In the genomic region with DNA sequence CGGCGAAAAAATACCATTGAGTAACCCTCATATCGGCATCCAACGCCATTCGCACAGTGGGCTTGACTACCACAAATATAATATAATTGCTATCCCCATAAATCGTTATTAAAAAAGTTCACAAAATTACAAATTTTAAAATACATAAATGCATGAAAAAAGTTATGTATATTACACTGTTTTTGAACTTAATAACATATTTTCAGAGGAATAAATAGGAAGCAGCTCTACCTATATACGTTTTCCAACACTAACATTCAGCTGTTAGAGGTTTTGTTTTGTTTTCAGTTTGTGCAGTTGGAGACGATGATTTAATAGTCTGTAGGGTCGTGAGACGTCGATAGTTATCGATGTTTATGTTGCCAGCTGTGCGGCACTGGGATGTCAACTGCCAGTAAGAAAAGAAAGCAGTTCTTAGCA, we compare ENCODE assay signal across 1 fruit fly cellular context.
TF ChIP-seq lines count a peak whose summit lies in the region.

Gene Ino80, minus strand, starts transcription at position 58 of the 420 bp plus-strand sequence.
Gene Aptx, plus strand, starts transcription at position 360 of the 420 bp plus-strand sequence.

TF ChIP-seq in whole organism, embryonic, 481 proteins besides CTCF, POLR2A, EP300 and RAD21 (continued from another document and continues in another):
- TF ChIP-seq Gug (GFP tag; IDR thresholded peaks at IDR 0.05; lab: Robert Waterston, UW) (peak; percentile 90), fu2 (GFP tag; optimal IDR thresholded peaks at IDR 0.05; lab: Kevin White, UChicago) (peak; percentile 94), tna (GFP tag; IDR thresholded peaks at IDR 0.05; lab: Robert Waterston, UW; ENCODE audit: partially characterized antibody) (peak; percentile 88), rib (GFP tag; IDR thresholded peaks at IDR 0.05; lab: Robert Waterston, UW) (peak; percentile 95), vnd (GFP tag; IDR thresholded peaks at IDR 0.05; lab: Robert Waterston, UW; ENCODE audit: partially characterized antibody) (peak; percentile 93), CG12155 (GFP tag; optimal IDR thresholded peaks at IDR 0.05; lab: Kevin White, UChicago) (peak; percentile 96), crol (GFP tag; IDR thresholded peaks at IDR 0.05; lab: Robert Waterston, UW) (peak; percentile 47; the same call in 1 of the 2 replicates), lab (GFP tag; optimal IDR thresholded peaks at IDR 0.05; lab: Kevin White, UChicago) (peak; percentile 95), CG7839 (tag; optimal IDR thresholded peaks at IDR 0.05; lab: Kevin White, UChicago) (peak; percentile 94), E2f2 (GFP tag; IDR thresholded peaks at IDR 0.05; lab: Robert Waterston, UW) (peak; percentile 73), zfh2 (GFP tag; optimal IDR thresholded peaks at IDR 0.05; lab: Kevin White, UChicago) (peak; percentile 96), Adf1 (GFP tag; IDR thresholded peaks at IDR 0.05; lab: Robert Waterston, UW) (peak; percentile 71), ssp (GFP tag; IDR thresholded peaks at IDR 0.05; lab: Robert Waterston, UW) (peak; percentile 88), CG5245 (GFP tag; optimal IDR thresholded peaks at IDR 0.05; lab: Kevin White, UChicago) (peak; percentile 91), Elba2 (GFP tag; optimal IDR thresholded peaks at IDR 0.05; lab: Kevin White, UChicago) (peak; percentile 83), CG5953 (GFP tag; IDR thresholded peaks at IDR 0.05; lab: Robert Waterston, UW) (peak; percentile 85), toy (GFP tag; IDR thresholded peaks at IDR 0.05; lab: Robert Waterston, UW) (peak; percentile 77; the same call in 1 of the 2 replicates), Med (GFP tag; lab: Kevin White, UChicago) (peak; percentile 98), scrt (GFP tag; optimal IDR thresholded peaks at IDR 0.05; lab: Kevin White, UChicago) (no peak), Pdp1 (GFP tag; optimal IDR thresholded peaks at IDR 0.05; lab: Kevin White, UChicago) (peak; percentile 91 to 92), pnt (GFP tag; optimal IDR thresholded peaks at IDR 0.05; lab: Kevin White, UChicago) (peak; percentile 92), CG14710 (tag; optimal IDR thresholded peaks at IDR 0.05; lab: Kevin White, UChicago) (peak; percentile 96), crc (GFP tag; optimal IDR thresholded peaks at IDR 0.05; lab: Kevin White, UChicago) (peak; percentile 70), CG11093 (GFP tag; IDR thresholded peaks at IDR 0.05; lab: Robert Waterston, UW) (peak; percentile 90), Mes4 (GFP tag; optimal IDR thresholded peaks at IDR 0.05; lab: Kevin White, UChicago) (peak; percentile 88), CG14441 (GFP tag; IDR thresholded peaks at IDR 0.05; lab: Robert Waterston, UW) (peak; percentile 95), CG14050 (GFP tag; IDR thresholded peaks at IDR 0.05; lab: Robert Waterston, UW) (peak; percentile 91), CG8359 (GFP tag; optimal IDR thresholded peaks at IDR 0.05; lab: Kevin White, UChicago; ENCODE audit: borderline replicate concordance) (peak; percentile 41), CG31224 (GFP tag; IDR thresholded peaks at IDR 0.05; lab: Robert Waterston, UW) (peak; percentile 91), CG10431 (GFP tag; optimal IDR thresholded peaks at IDR 0.05; lab: Kevin White, UChicago) (no peak), dpn (GFP tag; optimal IDR thresholded peaks at IDR 0.05; lab: Kevin White, UChicago) (peak; percentile 91 to 97), sd (tag; optimal IDR thresholded peaks at IDR 0.05; lab: Kevin White, UChicago) (no peak), Asciz (GFP tag; optimal IDR thresholded peaks at IDR 0.05; lab: Kevin White, UChicago) (peak; percentile 80), CG17361 (GFP tag; IDR thresholded peaks at IDR 0.05; lab: Robert Waterston, UW) (no peak; the same call in 1 of the 3 replicates), bsh (GFP tag; optimal IDR thresholded peaks at IDR 0.05; lab: Kevin White, UChicago) (peak in 1 of 2 experiments; percentile 94), CG10366 (GFP tag; IDR thresholded peaks at IDR 0.05; lab: Robert Waterston, UW) (peak; percentile 93), CG13123 (GFP tag; optimal IDR thresholded peaks at IDR 0.05; lab: Kevin White, UChicago) (peak; percentile 90), chn (GFP tag; optimal IDR thresholded peaks at IDR 0.05; lab: Kevin White, UChicago) (peak; percentile 95), Sin3A (optimal IDR thresholded peaks at IDR 0.05; lab: Kevin White, UChicago) (peak; percentile 96), ac (GFP tag; optimal IDR thresholded peaks at IDR 0.05; lab: Kevin White, UChicago) (peak; percentile 79), Bdp1 (GFP tag; optimal IDR thresholded peaks at IDR 0.05; lab: Kevin White, UChicago) (peak; percentile 89), salm (tag; optimal IDR thresholded peaks at IDR 0.05; lab: Kevin White, UChicago) (peak; percentile 78), CHES-1-like (GFP tag; optimal IDR thresholded peaks at IDR 0.05; lab: Kevin White, UChicago) (peak; percentile 96), jing (GFP tag; optimal IDR thresholded peaks at IDR 0.05; lab: Kevin White, UChicago) (peak; percentile 90), CG10959 (GFP tag; IDR thresholded peaks at IDR 0.05; lab: Robert Waterston, UW) (peak; percentile 83), dm (GFP tag; optimal IDR thresholded peaks at IDR 0.05; lab: Kevin White, UChicago) (peak; percentile 86), bbx (GFP tag; IDR thresholded peaks at IDR 0.05; lab: Robert Waterston, UW; ENCODE audit: partially characterized antibody) (peak; percentile 97), CG15073 (GFP tag; optimal IDR thresholded peaks at IDR 0.05; lab: Kevin White, UChicago) (peak; percentile 73), CG30403 (GFP tag; optimal IDR thresholded peaks at IDR 0.05; lab: Kevin White, UChicago) (peak; percentile 98), stwl (tag; optimal IDR thresholded peaks at IDR 0.05; lab: Kevin White, UChicago) (peak; percentile 97), ro (GFP tag; IDR thresholded peaks at IDR 0.05; lab: Robert Waterston, UW) (peak; percentile 88), ATbp (GFP tag; optimal IDR thresholded peaks at IDR 0.05; lab: Kevin White, UChicago) (peak; percentile 77), HLH4C (GFP tag; IDR thresholded peaks at IDR 0.05; lab: Robert Waterston, UW; ENCODE audit: partially characterized antibody) (peak; percentile 88), tx (GFP tag; optimal IDR thresholded peaks at IDR 0.05; lab: Kevin White, UChicago) (peak; percentile 95), nau (GFP tag; optimal IDR thresholded peaks at IDR 0.05; lab: Kevin White, UChicago) (peak; percentile 38), CG34224 (GFP tag; IDR thresholded peaks at IDR 0.05; lab: Robert Waterston, UW; ENCODE audit: partially characterized antibody) (peak; percentile 86), CG8478 (optimal IDR thresholded peaks at IDR 0.05; lab: Kevin White, UChicago) (no peak), CG14014 (GFP tag; IDR thresholded peaks at IDR 0.05; lab: Robert Waterston, UW) (peak; percentile 92), CG4820 (GFP tag; optimal IDR thresholded peaks at IDR 0.05; lab: Kevin White, UChicago) (peak; percentile 94), CG1832 (GFP tag; optimal IDR thresholded peaks at IDR 0.05; lab: Kevin White, UChicago) (no peak), Dref (GFP tag; IDR thresholded peaks at IDR 0.05; lab: Robert Waterston, UW) (peak; percentile 83), MTF-1 (GFP tag; optimal IDR thresholded peaks at IDR 0.05; lab: Kevin White, UChicago; ENCODE audit: borderline replicate concordance) (peak; percentile 78), sens (GFP tag; lab: Kevin White, UChicago) (peak; percentile 98), CG12104 (GFP tag; optimal IDR thresholded peaks at IDR 0.05; lab: Kevin White, UChicago) (peak; percentile 84), caup (GFP tag; optimal IDR thresholded peaks at IDR 0.05; lab: Kevin White, UChicago; ENCODE audit: severe bottlenecking) (peak; percentile 89), pum (GFP tag; optimal IDR thresholded peaks at IDR 0.05; lab: Kevin White, UChicago) (peak; percentile 95), en (GFP tag; optimal IDR thresholded peaks at IDR 0.05; lab: Kevin White, UChicago) (peak; percentile 74), CG34422 (GFP tag; IDR thresholded peaks at IDR 0.05; lab: Robert Waterston, UW) (peak; percentile 96), Doc2 (GFP tag; IDR thresholded peaks at IDR 0.05; lab: Robert Waterston, UW) (peak; percentile 74; the same call in 1 of the 2 replicates), inv (GFP tag; IDR thresholded peaks at IDR 0.05; lab: Robert Waterston, UW; ENCODE audit: partially characterized antibody) (peak; percentile 95), CG2678 (tag; optimal IDR thresholded peaks at IDR 0.05; lab: Kevin White, UChicago) (peak; percentile 94), CG12071 (GFP tag; optimal IDR thresholded peaks at IDR 0.05; lab: Kevin White, UChicago) (peak; percentile 67), Dp (GFP tag; optimal IDR thresholded peaks at IDR 0.05; lab: Kevin White, UChicago) (peak; percentile 32), Opbp (GFP tag; IDR thresholded peaks at IDR 0.05; lab: Robert Waterston, UW; ENCODE audit: partially characterized antibody) (peak; percentile 97), hkb (optimal IDR thresholded peaks at IDR 0.05; lab: Kevin White, UChicago) (peak; percentile 75), hkb (GFP tag; IDR thresholded peaks at IDR 0.05; lab: Robert Waterston, UW) (peak; percentile 94), chif (GFP tag; optimal IDR thresholded peaks at IDR 0.05; lab: Kevin White, UChicago) (peak; percentile 91 to 93), fd64A (GFP tag; optimal IDR thresholded peaks at IDR 0.05; lab: Kevin White, UChicago) (peak; percentile 61), maf-S (GFP tag; optimal IDR thresholded peaks at IDR 0.05; lab: Kevin White, UChicago) (peak; percentile 91), CG31365 (tag; optimal IDR thresholded peaks at IDR 0.05; lab: Kevin White, UChicago) (peak; percentile 38), dimm (GFP tag; IDR thresholded peaks at IDR 0.05; lab: Robert Waterston, UW) (peak; percentile 78), CG4424 (GFP tag; optimal IDR thresholded peaks at IDR 0.05; lab: Kevin White, UChicago) (peak; percentile 93), ftz-f1 (GFP tag; optimal IDR thresholded peaks at IDR 0.05; lab: Kevin White, UChicago) (no peak), sqz (GFP tag; optimal IDR thresholded peaks at IDR 0.05; lab: Kevin White, UChicago) (no peak), Gsc (GFP tag; IDR thresholded peaks at IDR 0.05; lab: Robert Waterston, UW) (peak; percentile 75), CG11696 (GFP tag; IDR thresholded peaks at IDR 0.05; lab: Robert Waterston, UW) (peak; percentile 59), CG10543 (GFP tag; optimal IDR thresholded peaks at IDR 0.05; lab: Kevin White, UChicago) (peak; percentile 92), CG8944 (GFP tag; optimal IDR thresholded peaks at IDR 0.05; lab: Kevin White, UChicago) (peak; percentile 92), ranshi (GFP tag; IDR thresholded peaks at IDR 0.05; lab: Robert Waterston, UW) (peak; percentile 93), CG6813 (GFP tag; optimal IDR thresholded peaks at IDR 0.05; lab: Kevin White, UChicago) (peak; percentile 70), Hmx (GFP tag; optimal IDR thresholded peaks at IDR 0.05; lab: Kevin White, UChicago) (peak; percentile 85), kni (GFP tag; optimal IDR thresholded peaks at IDR 0.05; lab: Kevin White, UChicago) (no peak), CG9609 (GFP tag; optimal IDR thresholded peaks at IDR 0.05; lab: Kevin White, UChicago) (peak; percentile 95), Tbp (GFP tag; optimal IDR thresholded peaks at IDR 0.05; lab: Kevin White, UChicago) (no peak), emc (GFP tag; optimal IDR thresholded peaks at IDR 0.05; lab: Kevin White, UChicago) (peak; percentile 77), grn (GFP tag; optimal IDR thresholded peaks at IDR 0.05; lab: Kevin White, UChicago) (peak; percentile 57), CG10321 (GFP tag; IDR thresholded peaks at IDR 0.05; lab: Robert Waterston, UW) (peak; percentile 28; the same call in 1 of the 2 replicates), CG9797 (GFP tag; optimal IDR thresholded peaks at IDR 0.05; lab: Kevin White, UChicago) (peak; percentile 71), Hsf (GFP tag; optimal IDR thresholded peaks at IDR 0.05; lab: Kevin White, UChicago) (peak; percentile 98), Awh (GFP tag; IDR thresholded peaks at IDR 0.05; lab: Robert Waterston, UW) (peak; percentile 91), trh (GFP tag; optimal IDR thresholded peaks at IDR 0.05; lab: Kevin White, UChicago) (peak; percentile 90), CG17359 (tag; optimal IDR thresholded peaks at IDR 0.05; lab: Kevin White, UChicago) (peak; percentile 93), CG13287 (GFP tag; IDR thresholded peaks at IDR 0.05; lab: Robert Waterston, UW; ENCODE audit: partially characterized antibody) (peak; percentile 91), HmgZ (tag; optimal IDR thresholded peaks at IDR 0.05; lab: Kevin White, UChicago) (peak; percentile 94), CG7556 (GFP tag; optimal IDR thresholded peaks at IDR 0.05; lab: Kevin White, UChicago) (peak; percentile 92), CG7928 (GFP tag; optimal IDR thresholded peaks at IDR 0.05; lab: Kevin White, UChicago) (peak; percentile 72), Mrtf (GFP tag; IDR thresholded peaks at IDR 0.05; lab: Robert Waterston, UW) (peak; percentile 90), CG10654 (GFP tag; optimal IDR thresholded peaks at IDR 0.05; lab: Kevin White, UChicago) (peak; percentile 95), Aef1 (GFP tag; IDR thresholded peaks at IDR 0.05; lab: Robert Waterston, UW) (peak; percentile 94), CG33557 (GFP tag; optimal IDR thresholded peaks at IDR 0.05; lab: Kevin White, UChicago) (peak; percentile 89), sima (GFP tag; optimal IDR thresholded peaks at IDR 0.05; lab: Kevin White, UChicago) (peak; percentile 75), Neu2 (GFP tag; optimal IDR thresholded peaks at IDR 0.05; lab: Kevin White, UChicago; ENCODE audit: borderline replicate concordance) (peak; percentile 84), Lpt (GFP tag; optimal IDR thresholded peaks at IDR 0.05; lab: Kevin White, UChicago) (no peak), CG18599 (GFP tag; optimal IDR thresholded peaks at IDR 0.05; lab: Kevin White, UChicago) (peak; percentile 93), CG32532 (GFP tag; IDR thresholded peaks at IDR 0.05; lab: Robert Waterston, UW) (peak; percentile 96), vvl (GFP tag; IDR thresholded peaks at IDR 0.05; lab: Robert Waterston, UW) (peak; percentile 97), twi (tag; optimal IDR thresholded peaks at IDR 0.05; lab: Kevin White, UChicago) (peak; percentile 93), HLHmδ (GFP tag; optimal IDR thresholded peaks at IDR 0.05; lab: Kevin White, UChicago) (no peak), Dfd (GFP tag; optimal IDR thresholded peaks at IDR 0.05; lab: Kevin White, UChicago) (peak in 1 of 2 experiments; percentile 52), zen (tag; optimal IDR thresholded peaks at IDR 0.05; lab: Kevin White, UChicago) (peak; percentile 96), jumu (GFP tag; optimal IDR thresholded peaks at IDR 0.05; lab: Kevin White, UChicago) (peak; percentile 95), CG11695 (GFP tag; IDR thresholded peaks at IDR 0.05; lab: Robert Waterston, UW) (peak; percentile 88), Atf-2 (GFP tag; optimal IDR thresholded peaks at IDR 0.05; lab: Kevin White, UChicago) (peak; percentile 89)
